Worm (Caenorhabditis elegans): ENCODE results near the gene spig-7.

spig-7 gene

DNA sequence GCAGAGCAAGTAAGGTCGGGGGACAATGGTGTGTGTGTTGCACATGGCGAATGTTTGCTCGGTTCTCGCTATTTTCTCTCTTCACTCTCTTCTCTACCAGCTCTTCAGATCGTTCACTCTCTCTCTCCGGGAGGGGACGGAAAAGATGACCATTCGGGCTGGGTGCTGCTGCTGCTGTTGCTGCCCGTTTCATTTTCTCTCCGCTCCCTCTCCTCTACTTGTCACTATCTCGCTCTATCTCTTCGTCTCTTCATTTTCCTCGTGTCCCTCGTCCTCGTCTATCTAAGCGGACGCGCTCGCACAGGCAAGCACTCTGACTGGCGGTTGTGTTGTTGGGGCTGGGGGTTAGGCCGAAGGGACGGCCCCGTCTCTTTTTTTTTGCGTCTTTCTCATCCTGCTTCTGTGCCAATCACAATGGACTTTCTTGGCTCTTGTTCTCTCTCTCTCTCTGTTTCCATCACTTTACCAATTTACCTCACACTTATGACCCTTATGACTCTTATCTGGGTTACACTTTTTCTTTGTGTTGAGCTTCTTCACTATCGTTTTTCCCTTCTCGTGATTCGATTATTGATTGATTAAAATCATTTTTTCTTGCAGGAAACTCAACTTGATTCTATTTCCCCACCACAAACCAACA is 20.0 kb upstream of the spig-7 start, which contains the start of the genes F53E2.2 and unc-60:
F53E2.2 (plus strand) TSS at position 601 of the 640 bp plus-strand sequence.
unc-60 (plus strand) TSS at position 601 of the 640 bp plus-strand sequence.
- TF ChIP-seq gmeb-1 (tag; optimal IDR thresholded peaks at IDR 0.05) (peak; percentile 30), ztf-4 (tag; optimal IDR thresholded peaks at IDR 0.05) (peak; percentile 44), nhr-129 (tag; optimal IDR thresholded peaks at IDR 0.05) (peak; percentile 85), ceh-82 (tag; optimal IDR thresholded peaks at IDR 0.05) (peak; percentile 16), mbf-1 (tag; optimal IDR thresholded peaks at IDR 0.05) (no peak), unc-62 (GFP tag; optimal IDR thresholded peaks at IDR 0.05) (no peak), mab-5 (tag; optimal IDR thresholded peaks at IDR 0.05) (peak; percentile 39), sma-3 (GFP tag; optimal IDR thresholded peaks at IDR 0.05) (peak; percentile 14), elt-1 (tag; optimal IDR thresholded peaks at IDR 0.05) (no peak), lsy-2 (tag; optimal IDR thresholded peaks at IDR 0.05) (peak in 1 of 2 experiments; percentile 43), nhr-237 (tag; optimal IDR thresholded peaks at IDR 0.05) (no peak), nhr-25 (tag; optimal IDR thresholded peaks at IDR 0.05) (peak; percentile 29), crh-2 (tag; optimal IDR thresholded peaks at IDR 0.05) (peak; percentile 25), unc-39 (tag; optimal IDR thresholded peaks at IDR 0.05) (no peak), unc-55 (GFP tag; optimal IDR thresholded peaks at IDR 0.05) (peak; percentile 71), lin-11 (tag; optimal IDR thresholded peaks at IDR 0.05) (peak; percentile 5), dmd-4 (tag; optimal IDR thresholded peaks at IDR 0.05) (no peak), mdl-1 (tag; optimal IDR thresholded peaks at IDR 0.05) (peak; percentile 10 to 73), lin-39 (tag; optimal IDR thresholded peaks at IDR 0.05) (no peak), nhr-12 (tag; optimal IDR thresholded peaks at IDR 0.05) (no peak), egl-27 (tag; optimal IDR thresholded peaks at IDR 0.05) (peak; percentile 31), ZK546.5 (tag; optimal IDR thresholded peaks at IDR 0.05) (no peak), fos-1 (tag; optimal IDR thresholded peaks at IDR 0.05) (peak; percentile 36), Y55F3AM.14 (GFP tag; optimal IDR thresholded peaks at IDR 0.05) (no peak), sma-9 (GFP tag; optimal IDR thresholded peaks at IDR 0.05) (peak; percentile 48), sma-9 (tag; optimal IDR thresholded peaks at IDR 0.05) (no peak), snpc-4 (tag; optimal IDR thresholded peaks at IDR 0.05) (no peak), F13H6.1 (tag; optimal IDR thresholded peaks at IDR 0.05) (peak; percentile 94), ztf-1 (GFP tag; conservative IDR thresholded peaks at IDR 0.05) (no peak), nhr-21 (tag; optimal IDR thresholded peaks at IDR 0.05) (no peak), skn-1 (tag; optimal IDR thresholded peaks at IDR 0.05) (peak; percentile 1), sem-4 (tag; optimal IDR thresholded peaks at IDR 0.05) (peak; percentile 35), C34F6.9 (tag; optimal IDR thresholded peaks at IDR 0.05) (peak; percentile 83), ztf-11 (tag; optimal IDR thresholded peaks at IDR 0.05) (no peak), zag-1 (tag; optimal IDR thresholded peaks at IDR 0.05) (peak; percentile 62), elt-3 (tag; optimal IDR thresholded peaks at IDR 0.05) (no peak)

DNA sequence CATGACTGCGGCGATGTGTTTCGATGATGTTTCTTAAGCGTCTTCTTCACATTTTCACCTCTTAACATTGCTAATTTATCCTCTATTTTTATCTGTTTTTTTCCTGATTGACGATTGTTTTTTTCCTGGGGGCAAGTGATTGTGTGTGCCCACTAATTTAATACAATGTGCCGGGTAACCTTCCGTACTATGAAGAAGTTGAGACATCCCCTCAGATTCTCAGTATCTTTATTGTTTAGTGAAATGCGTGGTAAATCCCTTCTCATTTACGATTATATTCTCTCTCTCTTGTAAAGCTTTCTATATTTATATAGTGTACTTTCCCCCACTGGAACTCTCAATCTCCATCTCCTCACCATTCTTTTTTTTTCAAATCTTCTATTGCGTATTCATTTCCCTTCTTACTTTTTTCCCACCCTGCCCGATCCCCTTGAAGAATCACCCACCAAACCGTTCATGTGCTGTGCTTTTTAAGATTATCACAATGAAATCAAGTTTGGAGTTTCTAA is 18.2 kb upstream of the spig-7 start:
- TF ChIP-seq sem-4 (tag; optimal IDR thresholded peaks at IDR 0.05) (no peak), ceh-82 (tag; optimal IDR thresholded peaks at IDR 0.05) (no peak), lin-39 (tag; optimal IDR thresholded peaks at IDR 0.05) (no peak), skn-1 (tag; optimal IDR thresholded peaks at IDR 0.05) (no peak), sma-9 (GFP tag; optimal IDR thresholded peaks at IDR 0.05) (no peak), sma-9 (tag; optimal IDR thresholded peaks at IDR 0.05) (no peak), ztf-4 (tag; optimal IDR thresholded peaks at IDR 0.05) (no peak), nhr-12 (tag; optimal IDR thresholded peaks at IDR 0.05) (no peak)

DNA sequence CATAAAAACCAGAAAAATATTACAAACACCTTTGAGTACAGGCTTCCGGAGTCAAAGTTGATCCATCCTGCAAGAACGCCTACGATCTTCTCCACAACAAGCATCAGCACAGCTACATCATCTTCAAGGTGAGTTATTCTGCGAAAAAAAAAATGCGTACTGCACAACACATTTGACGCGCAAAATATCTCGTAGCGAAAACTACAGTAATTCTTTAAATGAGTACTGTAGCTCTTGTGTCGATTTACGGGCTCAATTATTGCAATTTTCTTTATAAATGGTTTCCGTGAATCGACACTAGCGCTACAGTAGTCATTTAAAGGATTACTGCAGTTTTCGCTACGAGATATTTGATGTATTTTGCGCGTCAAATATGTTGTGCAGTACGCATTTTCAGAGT is 17.7 kb upstream of the spig-7 start:
- no peak for TF ChIP-seq R02D3.7 (tag; optimal IDR thresholded peaks at IDR 0.05)
- TF ChIP-seq unc-55 (GFP tag; optimal IDR thresholded peaks at IDR 0.05): no peak

DNA sequence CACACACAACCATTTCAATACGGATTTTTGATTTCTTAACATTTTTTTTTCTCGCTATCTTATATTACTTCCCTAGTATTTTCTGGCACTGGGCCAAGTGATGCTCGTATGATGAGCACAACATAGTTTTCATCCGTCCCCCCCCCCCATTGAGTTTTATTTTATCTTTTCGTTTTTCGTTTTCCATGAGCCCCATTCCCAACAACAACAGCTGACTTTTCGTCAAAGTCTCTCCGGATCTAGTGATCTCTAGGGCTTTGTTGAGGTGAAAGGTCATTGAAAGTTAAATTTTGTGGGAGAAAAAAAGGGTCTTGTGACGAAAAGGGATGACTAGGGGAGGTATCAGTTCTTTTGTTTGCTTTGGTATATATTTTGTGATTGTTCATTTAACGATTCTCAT is 13.7 kb upstream of the spig-7 start:
- TF ChIP-seq egl-27 (tag; optimal IDR thresholded peaks at IDR 0.05): no peak
- TF ChIP-seq mdl-1 (tag; optimal IDR thresholded peaks at IDR 0.05): no peak
- no peak for TF ChIP-seq lin-13 (GFP tag; optimal IDR thresholded peaks at IDR 0.05)
- TF ChIP-seq unc-39 (tag; optimal IDR thresholded peaks at IDR 0.05): no peak
- TF ChIP-seq peb-1 (tag; optimal IDR thresholded peaks at IDR 0.05): no peak
- no peak for TF ChIP-seq unc-55 (GFP tag; optimal IDR thresholded peaks at IDR 0.05)
- no peak for TF ChIP-seq blmp-1 (tag; optimal IDR thresholded peaks at IDR 0.05; ENCODE audit: insufficient read depth)
- TF ChIP-seq sma-9 (GFP tag; optimal IDR thresholded peaks at IDR 0.05): peak; percentile 6
- no peak for TF ChIP-seq sma-9 (tag; optimal IDR thresholded peaks at IDR 0.05)
- no peak for TF ChIP-seq lin-39 (tag; optimal IDR thresholded peaks at IDR 0.05)
- peak; percentile 58 for TF ChIP-seq nhr-129 (tag; optimal IDR thresholded peaks at IDR 0.05)
- peak; percentile 58 for TF ChIP-seq F13H6.1 (tag; optimal IDR thresholded peaks at IDR 0.05)
- TF ChIP-seq zag-1 (tag; optimal IDR thresholded peaks at IDR 0.05): no peak
- no peak for TF ChIP-seq C34F6.9 (tag; optimal IDR thresholded peaks at IDR 0.05)
- no peak for TF ChIP-seq nhr-6 (tag; optimal IDR thresholded peaks at IDR 0.05)
- TF ChIP-seq dmd-4 (tag; optimal IDR thresholded peaks at IDR 0.05): no peak
- TF ChIP-seq ceh-82 (tag; optimal IDR thresholded peaks at IDR 0.05): no peak
- no peak for TF ChIP-seq unc-62 (GFP tag; optimal IDR thresholded peaks at IDR 0.05)
- TF ChIP-seq R02D3.7 (tag; optimal IDR thresholded peaks at IDR 0.05): no peak
- TF ChIP-seq elt-1 (tag; optimal IDR thresholded peaks at IDR 0.05): no peak
- no peak for TF ChIP-seq lin-11 (tag; optimal IDR thresholded peaks at IDR 0.05)

Measured in whole organism, L2 larva.